Fruit fly (Drosophila melanogaster): ENCODE data around the gene CG9372.

Gene CG9372

DNA sequence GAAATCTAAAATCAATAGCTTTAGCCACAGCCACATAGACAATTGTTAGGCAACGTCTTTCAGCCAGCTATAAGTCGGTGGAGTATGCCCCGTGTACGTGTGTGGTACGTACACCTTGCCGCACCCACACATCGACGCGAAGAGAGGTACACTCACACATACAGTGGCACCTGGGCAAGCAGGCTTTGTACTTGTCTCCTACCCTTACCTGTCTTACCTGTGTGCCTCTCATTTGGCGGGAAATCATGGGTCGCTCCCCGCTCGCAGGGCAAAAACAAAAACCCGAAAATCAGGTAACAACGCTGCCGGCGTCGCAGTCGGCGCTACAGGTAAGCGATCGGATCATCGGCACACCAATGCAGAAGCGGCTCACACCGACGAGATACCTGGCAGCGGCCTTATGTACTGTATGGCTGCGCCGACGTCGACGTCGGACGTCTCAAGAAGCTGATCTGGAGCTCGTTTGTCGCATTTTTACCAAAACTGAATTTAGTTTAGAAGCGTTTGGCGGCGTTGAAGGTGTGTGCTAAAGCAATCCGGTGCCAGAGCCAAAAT is 43.8 kb upstream of the CG9372 start:
- TF ChIP-seq Jra (GFP tag; optimal IDR thresholded peaks at IDR 0.05) (no peak), Rel (GFP tag; optimal IDR thresholded peaks at IDR 0.05) (no peak), Rel (tag; optimal IDR thresholded peaks at IDR 0.05) (peak; percentile 2), dl (GFP tag; optimal IDR thresholded peaks at IDR 0.05; ENCODE audit: insufficient read depth in 1 of 2, partially characterized antibody in 2 of 2) (peak; percentile 25 to 55), Hr83 (GFP tag; optimal IDR thresholded peaks at IDR 0.05; ENCODE audit: poor library complexity, severe bottlenecking) (peak; percentile 72), Vsx2 (GFP tag; optimal IDR thresholded peaks at IDR 0.05; ENCODE audit: partially characterized antibody) (peak; percentile 46), br (GFP tag; optimal IDR thresholded peaks at IDR 0.05) (peak; percentile 20), Hr78 (GFP tag; optimal IDR thresholded peaks at IDR 0.05) (no peak), rgr (GFP tag; optimal IDR thresholded peaks at IDR 0.05) (no peak), h (GFP tag; optimal IDR thresholded peaks at IDR 0.05) (peak; percentile 10), Dif (GFP tag; optimal IDR thresholded peaks at IDR 0.05; ENCODE audit: partially characterized antibody) (peak; percentile 76)

dm6 chr3L:19563014-19563413 is 43.0 kb upstream of the CG9372 start:
- TF ChIP-seq Dif (GFP tag; optimal IDR thresholded peaks at IDR 0.05; ENCODE audit: partially characterized antibody) (no peak), br (GFP tag; optimal IDR thresholded peaks at IDR 0.05) (no peak), jim (GFP tag; optimal IDR thresholded peaks at IDR 0.05) (no peak), Hr78 (GFP tag; optimal IDR thresholded peaks at IDR 0.05) (no peak), Hnf4 (GFP tag; optimal IDR thresholded peaks at IDR 0.05) (no peak), Abd-B (GFP tag; optimal IDR thresholded peaks at IDR 0.05) (no peak), GATAd (GFP tag; optimal IDR thresholded peaks at IDR 0.05) (no peak), psq (GFP tag; optimal IDR thresholded peaks at IDR 0.05) (no peak), Dfd (GFP tag; optimal IDR thresholded peaks at IDR 0.05) (no peak), Myc (optimal IDR thresholded peaks at IDR 0.05) (no peak), dsf (GFP tag; optimal IDR thresholded peaks at IDR 0.05; ENCODE audit: borderline replicate concordance) (no peak), N (GFP tag; optimal IDR thresholded peaks at IDR 0.05) (no peak), tai (GFP tag; optimal IDR thresholded peaks at IDR 0.05) (no peak), lola (GFP tag; optimal IDR thresholded peaks at IDR 0.05) (no peak), Vsx2 (GFP tag; optimal IDR thresholded peaks at IDR 0.05; ENCODE audit: partially characterized antibody) (no peak)

DNA sequence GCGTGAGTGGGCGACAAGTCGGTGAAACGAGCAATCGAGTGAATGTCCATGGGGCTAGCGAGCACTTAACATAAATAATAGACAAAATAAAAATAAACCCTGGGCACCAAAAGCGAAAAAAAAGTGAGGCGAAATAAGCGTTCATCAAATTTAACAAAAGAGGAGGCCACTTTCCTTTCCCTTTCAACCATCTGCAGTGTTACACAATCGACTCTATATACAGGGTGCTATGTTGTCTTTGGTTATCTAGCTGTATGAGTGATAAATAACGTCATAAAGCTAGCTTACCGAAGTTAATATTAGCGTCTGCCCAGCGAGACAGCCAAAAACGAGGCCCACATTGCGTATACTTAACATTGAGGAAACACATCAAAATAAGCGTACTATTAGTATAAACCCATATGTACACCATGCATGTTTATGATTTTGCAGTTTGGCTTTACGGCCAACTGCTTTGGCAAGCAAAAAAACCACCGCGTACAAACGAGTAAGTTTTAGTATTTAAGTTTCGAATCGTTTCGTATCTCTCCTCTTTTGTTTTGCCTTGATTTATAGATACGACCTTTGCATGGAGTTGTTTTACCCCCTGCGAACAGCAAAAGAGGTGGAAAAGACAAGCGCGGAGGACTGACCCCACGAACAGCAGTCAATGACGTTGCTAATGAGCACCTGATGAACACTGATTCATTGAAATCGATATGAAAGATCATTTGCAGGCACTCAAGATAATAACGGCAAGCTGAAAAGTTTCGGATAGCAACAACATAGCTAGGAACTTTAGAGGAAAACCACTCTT is 40.9 kb upstream of the CG9372 start:
- TF ChIP-seq Dfd (GFP tag; optimal IDR thresholded peaks at IDR 0.05) (no peak), dl (GFP tag; optimal IDR thresholded peaks at IDR 0.05; ENCODE audit: insufficient read depth in 1 of 2, partially characterized antibody in 2 of 2) (no peak), ey (GFP tag; optimal IDR thresholded peaks at IDR 0.05) (no peak), GATAd (GFP tag; optimal IDR thresholded peaks at IDR 0.05) (no peak), lola (GFP tag; optimal IDR thresholded peaks at IDR 0.05) (no peak)

dm6 chr3L:19566127-19566526 is 39.9 kb upstream of the CG9372 start:
- TF ChIP-seq GATAd (GFP tag; optimal IDR thresholded peaks at IDR 0.05) = no peak
- no peak for TF ChIP-seq sv (GFP tag; optimal IDR thresholded peaks at IDR 0.05)
- no peak for TF ChIP-seq Mio (GFP tag; optimal IDR thresholded peaks at IDR 0.05)
- no peak for TF ChIP-seq psq (GFP tag; optimal IDR thresholded peaks at IDR 0.05)
- no peak for TF ChIP-seq rgr (GFP tag; optimal IDR thresholded peaks at IDR 0.05)
- no peak for TF ChIP-seq dsf (GFP tag; optimal IDR thresholded peaks at IDR 0.05; ENCODE audit: borderline replicate concordance)
- no peak for TF ChIP-seq Sp1 (GFP tag; optimal IDR thresholded peaks at IDR 0.05)
- no peak for TF ChIP-seq fru (GFP tag; optimal IDR thresholded peaks at IDR 0.05)
- TF ChIP-seq dmrt93B (GFP tag; optimal IDR thresholded peaks at IDR 0.05) = no peak
- TF ChIP-seq ey (GFP tag; optimal IDR thresholded peaks at IDR 0.05) = no peak

- no peak for TF ChIP-seq rgr (GFP tag; optimal IDR thresholded peaks at IDR 0.05)
- peak; percentile 42 for TF ChIP-seq Myc (optimal IDR thresholded peaks at IDR 0.05)
These were observed 37.0 kb upstream of the CG9372 start for dm6 chr3L:19568999-19569398.

dm6 chr3L:19569407-19569806 is 36.6 kb upstream of the CG9372 start:
- TF ChIP-seq Rel (GFP tag; optimal IDR thresholded peaks at IDR 0.05) (no peak), Rel (tag; optimal IDR thresholded peaks at IDR 0.05) (no peak), dsf (GFP tag; optimal IDR thresholded peaks at IDR 0.05; ENCODE audit: borderline replicate concordance) (no peak), Dif (GFP tag; optimal IDR thresholded peaks at IDR 0.05; ENCODE audit: partially characterized antibody) (no peak), sv (GFP tag; optimal IDR thresholded peaks at IDR 0.05) (no peak), Abd-B (GFP tag; optimal IDR thresholded peaks at IDR 0.05) (no peak), psq (GFP tag; optimal IDR thresholded peaks at IDR 0.05) (no peak), Hr83 (GFP tag; optimal IDR thresholded peaks at IDR 0.05; ENCODE audit: poor library complexity, severe bottlenecking) (no peak), dl (GFP tag; optimal IDR thresholded peaks at IDR 0.05; ENCODE audit: insufficient read depth in 1 of 2, partially characterized antibody in 2 of 2) (no peak), CrebA (GFP tag; optimal IDR thresholded peaks at IDR 0.05; ENCODE audit: borderline replicate concordance) (no peak), Vsx2 (GFP tag; optimal IDR thresholded peaks at IDR 0.05; ENCODE audit: partially characterized antibody) (no peak), Mio (GFP tag; optimal IDR thresholded peaks at IDR 0.05) (no peak), fru (GFP tag; optimal IDR thresholded peaks at IDR 0.05) (no peak), Sp1 (GFP tag; optimal IDR thresholded peaks at IDR 0.05) (no peak), foxo (GFP tag; optimal IDR thresholded peaks at IDR 0.05) (no peak), pan (optimal IDR thresholded peaks at IDR 0.05) (no peak), Jra (GFP tag; optimal IDR thresholded peaks at IDR 0.05) (no peak)
